Worm (Caenorhabditis elegans): ENCODE data around the gene mrpl-48.

Gene mrpl-48

DNA sequence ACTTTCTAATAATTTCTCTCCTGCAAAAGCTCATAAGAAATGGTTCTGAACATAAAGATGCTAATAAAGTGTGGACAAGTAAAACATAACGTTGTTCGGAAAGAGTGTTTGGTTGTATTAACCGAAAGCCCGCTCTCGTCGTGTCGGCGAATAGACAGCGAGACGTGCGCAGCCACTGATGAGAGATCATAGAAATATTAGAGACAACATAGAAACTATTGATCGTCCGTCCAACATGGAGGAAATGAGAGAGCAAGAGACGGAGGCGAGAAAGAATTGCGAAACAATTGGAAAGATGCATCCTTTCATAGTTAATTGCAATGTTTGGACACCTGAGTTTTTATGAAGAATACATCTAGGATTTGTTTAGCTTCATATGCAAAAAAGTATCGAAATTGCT lies 13.0 kb upstream of the mrpl-48 start (continued):
- TF ChIP-seq unc-130 (tag; optimal IDR thresholded peaks at IDR 0.05) (no peak), fos-1 (tag; optimal IDR thresholded peaks at IDR 0.05) (no peak), lin-39 (tag; optimal IDR thresholded peaks at IDR 0.05) (no peak), nhr-28 (tag; optimal IDR thresholded peaks at IDR 0.05) (no peak), ceh-8 (GFP tag; optimal IDR thresholded peaks at IDR 0.05) (no peak), unc-62 (GFP tag; optimal IDR thresholded peaks at IDR 0.05) (no peak), snu-23 (GFP tag; optimal IDR thresholded peaks at IDR 0.05) (peak; percentile 71), blmp-1 (tag; optimal IDR thresholded peaks at IDR 0.05) (peak; percentile 66), pqm-1 (tag; optimal IDR thresholded peaks at IDR 0.05) (no peak), lin-35 (GFP tag; optimal IDR thresholded peaks at IDR 0.05) (peak; percentile 56 to 62), swsn-7 (tag; optimal IDR thresholded peaks at IDR 0.05) (peak; percentile 59), nhr-20 (tag; optimal IDR thresholded peaks at IDR 0.05) (peak; percentile 32), irx-1 (tag; optimal IDR thresholded peaks at IDR 0.05) (no peak), hpl-2 (GFP tag; optimal IDR thresholded peaks at IDR 0.05) (no peak), jun-1 (tag; optimal IDR thresholded peaks at IDR 0.05) (peak; percentile 17), nhr-47 (tag; optimal IDR thresholded peaks at IDR 0.05) (peak; percentile 46), sptf-1 (tag; optimal IDR thresholded peaks at IDR 0.05) (no peak), vab-15 (tag; optimal IDR thresholded peaks at IDR 0.05) (no peak), tbx-2 (tag; optimal IDR thresholded peaks at IDR 0.05) (peak; percentile 52), F16B12.6 (tag; optimal IDR thresholded peaks at IDR 0.05) (peak; percentile 59), unc-30 (tag; optimal IDR thresholded peaks at IDR 0.05) (no peak), ztf-11 (tag; optimal IDR thresholded peaks at IDR 0.05) (no peak), ceh-63 (GFP tag; optimal IDR thresholded peaks at IDR 0.05) (no peak), hlh-17 (GFP tag; optimal IDR thresholded peaks at IDR 0.05; ENCODE audit: borderline replicate concordance) (no peak), lin-14 (GFP tag; optimal IDR thresholded peaks at IDR 0.05) (peak; percentile 90), tlp-1 (tag; optimal IDR thresholded peaks at IDR 0.05) (no peak), aha-1 (tag; optimal IDR thresholded peaks at IDR 0.05) (no peak), aly-2 (tag; optimal IDR thresholded peaks at IDR 0.05) (no peak), ceh-88 (GFP tag; IDR thresholded peaks at IDR 0.05) (no peak), mdl-1 (tag; optimal IDR thresholded peaks at IDR 0.05) (peak in 1 of 2 experiments; percentile 34), ces-1 (GFP tag; optimal IDR thresholded peaks at IDR 0.05) (no peak), mep-1 (tag; optimal IDR thresholded peaks at IDR 0.05) (peak; percentile 58), zip-4 (GFP tag; optimal IDR thresholded peaks at IDR 0.05) (peak; percentile 15), C04F5.9 (tag; optimal IDR thresholded peaks at IDR 0.05) (no peak), nhr-77 (tag; optimal IDR thresholded peaks at IDR 0.05) (peak; percentile 29), C34B4.2 (tag; optimal IDR thresholded peaks at IDR 0.05) (no peak), mab-9 (GFP tag; IDR thresholded peaks at IDR 0.05) (no peak), nhr-84 (tag; optimal IDR thresholded peaks at IDR 0.05) (no peak), xbp-1 (tag; optimal IDR thresholded peaks at IDR 0.05) (peak; percentile 34), ets-5 (GFP tag; IDR thresholded peaks at IDR 0.05) (no peak), nhr-76 (tag; optimal IDR thresholded peaks at IDR 0.05) (no peak), dpl-1 (GFP tag; optimal IDR thresholded peaks at IDR 0.05) (peak in 2 of 3 experiments; percentile 14 to 54), nhr-19 (GFP tag; conservative IDR thresholded peaks at IDR 0.05) (no peak)

DNA sequence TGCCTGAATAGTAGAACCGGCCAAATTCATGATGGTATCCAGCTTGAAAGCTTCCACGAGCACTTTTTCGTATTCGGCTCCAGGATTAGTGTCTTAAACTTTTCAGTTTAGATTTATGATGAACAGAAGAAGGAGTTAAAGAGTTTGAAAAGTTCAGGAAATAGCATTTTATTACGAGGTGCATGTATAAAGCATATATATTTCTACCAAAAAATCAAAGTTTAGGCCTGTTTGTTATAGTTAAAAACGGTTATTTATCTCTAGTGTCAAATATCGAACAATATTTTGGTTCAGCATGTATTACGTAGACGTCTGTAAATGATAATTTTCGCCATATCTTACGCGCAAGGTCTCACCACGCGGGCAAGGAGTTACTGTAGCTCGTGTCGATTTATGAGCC lies 12.2 kb upstream of the mrpl-48 start, which contains the start of gene klc-2:
Gene klc-2 (minus strand): TSS at position 101 of the 400 bp plus-strand sequence.
- TF ChIP-seq hpl-2 (GFP tag; optimal IDR thresholded peaks at IDR 0.05) (no peak), lin-35 (GFP tag; optimal IDR thresholded peaks at IDR 0.05) (no peak), sptf-1 (tag; optimal IDR thresholded peaks at IDR 0.05) (no peak), sox-4 (tag; optimal IDR thresholded peaks at IDR 0.05) (no peak), pqm-1 (tag; optimal IDR thresholded peaks at IDR 0.05) (no peak), jun-1 (tag; optimal IDR thresholded peaks at IDR 0.05) (no peak), ztf-4 (tag; optimal IDR thresholded peaks at IDR 0.05) (no peak), swsn-7 (tag; optimal IDR thresholded peaks at IDR 0.05) (no peak), elt-3 (tag; optimal IDR thresholded peaks at IDR 0.05) (no peak), ceh-8 (GFP tag; optimal IDR thresholded peaks at IDR 0.05) (no peak), zag-1 (tag; optimal IDR thresholded peaks at IDR 0.05) (no peak), ztf-11 (tag; optimal IDR thresholded peaks at IDR 0.05) (no peak), nhr-85 (tag) (no peak)
